Worm (Caenorhabditis elegans): Measurements from ENCODE around the gene oac-49.
A peak's percentile ranks its signal among the peaks of the same experiment; 100 is the strongest.

Gene oac-49

DNA sequence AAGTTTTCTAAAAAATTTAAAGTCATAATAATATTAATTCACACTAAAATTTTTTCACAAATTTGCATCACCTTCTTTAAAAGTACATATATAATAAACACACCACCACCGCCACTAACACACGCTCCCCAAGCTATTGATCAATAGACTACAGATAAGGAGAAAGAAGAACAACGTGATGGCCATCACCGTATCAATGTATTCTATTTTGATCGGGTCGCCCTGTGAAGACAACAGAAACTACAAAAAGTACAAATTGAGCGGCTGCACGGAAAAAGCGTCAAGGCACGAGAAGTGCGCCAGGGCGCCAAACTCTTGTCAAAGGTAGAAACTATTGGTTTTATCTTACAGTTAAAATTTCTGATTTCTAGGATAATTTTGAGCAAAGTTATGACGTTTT is 5.4 kb upstream of the oac-49 start:
- TF ChIP-seq attf-4 (tag; optimal IDR thresholded peaks at IDR 0.05) (no peak), saeg-2 (GFP tag; IDR thresholded peaks at IDR 0.05) (no peak), hmg-1.1 (GFP tag; IDR thresholded peaks at IDR 0.05) (no peak), egl-43 (GFP tag; IDR thresholded peaks at IDR 0.05) (no peak), pqm-1 (tag; optimal IDR thresholded peaks at IDR 0.05) (peak; percentile 53), mxl-3 (GFP tag; optimal IDR thresholded peaks at IDR 0.05) (peak; percentile 83), Y48G9A.11 (GFP tag; IDR thresholded peaks at IDR 0.05) (no peak), ces-1 (GFP tag; optimal IDR thresholded peaks at IDR 0.05) (no peak), hlh-30 (tag; optimal IDR thresholded peaks at IDR 0.05; ENCODE audit: insufficient read depth) (peak; percentile 60), skn-1 (tag; optimal IDR thresholded peaks at IDR 0.05) (no peak), daf-16 (GFP tag; optimal IDR thresholded peaks at IDR 0.05) (no peak), daf-16 (tag; optimal IDR thresholded peaks at IDR 0.05) (peak; percentile 97), mep-1 (tag; optimal IDR thresholded peaks at IDR 0.05) (peak; percentile 49), madf-5 (GFP tag; IDR thresholded peaks at IDR 0.05) (no peak), nhr-76 (tag; optimal IDR thresholded peaks at IDR 0.05) (peak; percentile 44), zip-11 (GFP tag; IDR thresholded peaks at IDR 0.05) (no peak), F10B5.3 (tag; optimal IDR thresholded peaks at IDR 0.05) (no peak), zip-2 (tag; optimal IDR thresholded peaks at IDR 0.05) (no peak), dpl-1 (GFP tag; optimal IDR thresholded peaks at IDR 0.05) (no peak), unc-39 (tag; optimal IDR thresholded peaks at IDR 0.05) (no peak), nhr-6 (tag; optimal IDR thresholded peaks at IDR 0.05) (no peak), snpc-4 (tag; optimal IDR thresholded peaks at IDR 0.05) (no peak), hif-1 (tag; optimal IDR thresholded peaks at IDR 0.05) (no peak), dve-1 (tag; optimal IDR thresholded peaks at IDR 0.05; ENCODE audit: insufficient read depth) (peak; percentile 78), mes-2 (tag; optimal IDR thresholded peaks at IDR 0.05; ENCODE audit: poor library complexity, severe bottlenecking) (peak; percentile 38), dmd-6 (GFP tag; IDR thresholded peaks at IDR 0.05) (peak; percentile 77), D1046.2 (GFP tag; IDR thresholded peaks at IDR 0.05) (no peak), madf-9 (GFP tag; conservative IDR thresholded peaks at IDR 0.05) (no peak), duxl-1 (tag; optimal IDR thresholded peaks at IDR 0.05; ENCODE audit: poor library complexity) (no peak), sdz-12 (GFP tag; optimal IDR thresholded peaks at IDR 0.05) (no peak), ceh-82 (tag; optimal IDR thresholded peaks at IDR 0.05) (no peak), dmd-8 (GFP tag; IDR thresholded peaks at IDR 0.05) (no peak), lsy-2 (tag; optimal IDR thresholded peaks at IDR 0.05) (no peak), ZK546.5 (tag; optimal IDR thresholded peaks at IDR 0.05) (no peak), hlh-11 (tag; optimal IDR thresholded peaks at IDR 0.05) (peak; percentile 71), T20F7.1 (GFP tag; optimal IDR thresholded peaks at IDR 0.05) (peak; percentile 27), F37D6.2 (tag; optimal IDR thresholded peaks at IDR 0.05) (no peak), nhr-77 (tag; optimal IDR thresholded peaks at IDR 0.05) (peak; percentile 86), nhr-42 (GFP tag; IDR thresholded peaks at IDR 0.05) (peak; percentile 54; the same call in 1 of the 2 replicates), egl-27 (tag; optimal IDR thresholded peaks at IDR 0.05) (no peak), nhr-28 (tag; optimal IDR thresholded peaks at IDR 0.05) (peak; percentile 97), fos-1 (tag; optimal IDR thresholded peaks at IDR 0.05) (no peak), daf-8 (GFP tag; IDR thresholded peaks at IDR 0.05) (no peak), tra-1 (GFP tag; IDR thresholded peaks at IDR 0.05) (no peak), arid-1 (GFP tag; conservative IDR thresholded peaks at IDR 0.05) (no peak), nhr-237 (tag; optimal IDR thresholded peaks at IDR 0.05) (no peak), mdl-1 (tag; optimal IDR thresholded peaks at IDR 0.05) (peak in 1 of 2 experiments; percentile 78), aha-1 (tag) (peak; percentile 90)
